Worm (Caenorhabditis elegans) whole organism, mixed stage, embryonic: ENCODE data around the gene pxl-1.

Experiments
- mep-1 ChIP-seq: fragments of 150-350 bp; optimal IDR thresholded peaks from 2 replicates; lab custom pipeline; 2017; ENCODE audit warnings: missing biosample characterization, missing genetic modification reagents, missing genetic modification characterization, inconsistent platforms
- nhr-12 ChIP-seq: fragments of 150-350 bp; optimal IDR thresholded peaks from 2 replicates; lab custom pipeline; 2014; ENCODE audit warnings: missing biosample characterization, missing genetic modification characterization
- zip-8 ChIP-seq: fragments of 150-350 bp; optimal IDR thresholded peaks from 2 replicates; lab custom pipeline; 2014; ENCODE audit warnings: missing biosample characterization, missing genetic modification characterization

- TF ChIP-seq nhr-12 (tag; lab: Kevin White, UChicago) (no peak), mep-1 (tag; lab: Kevin White, UChicago) (no peak), zip-8 (tag; lab: Kevin White, UChicago) (no peak)
These were observed 36.8 kb downstream of the pxl-1 start, which contains the start of gene dpf-4 for ce11 chrIII:5859008-5859407.
